Fruit fly (Drosophila melanogaster) whole organism, embryonic: ENCODE results near the gene Drsl2.
A peak's percentile ranks its signal among the peaks of the same experiment; 100 is the strongest.

ENCODE experiments used
- Abd-B ChIP-seq: fragments of 200-800 bp; sonication (Bioruptor generic); optimal IDR thresholded peaks from 2 replicates; lab custom pipeline; 2018; ENCODE audit warnings: missing biosample characterization, mild to moderate bottlenecking, missing genetic modification characterization, moderate library complexity
- Asciz ChIP-seq: fragments of 200-800 bp; sonication (Bioruptor generic); optimal IDR thresholded peaks from 2 replicates; lab custom pipeline; 2017; ENCODE audit warnings: missing biosample characterization, mild to moderate bottlenecking, missing genetic modification characterization, missing genetic modification reagents
- CG10979 ChIP-seq: fragments of 200-800 bp; sonication (Bioruptor generic); optimal IDR thresholded peaks from 2 replicates; lab custom pipeline; 2018; ENCODE audit warnings: missing biosample characterization, mild to moderate bottlenecking, missing genetic modification characterization, moderate library complexity
- CG11456 ChIP-seq: fragments of 200-800 bp; sonication (Bioruptor generic); IDR thresholded peaks from 3 replicates; pipeline ENCODE4 v1.3.6; 2022; ENCODE audit warnings: missing biosample characterization, missing genetic modification characterization
- CG12071 ChIP-seq: fragments of 200-800 bp; sonication (Bioruptor generic); optimal IDR thresholded peaks from 3 replicates; lab custom pipeline; 2018; ENCODE audit warnings: missing biosample characterization, mild to moderate bottlenecking, missing genetic modification characterization
- CG1233 ChIP-seq: fragments of 200-800 bp; sonication (Bioruptor generic); optimal IDR thresholded peaks from 4 replicates; lab custom pipeline; 2018; ENCODE audit warnings: missing biosample characterization, mild to moderate bottlenecking, missing genetic modification characterization
- CG13287 ChIP-seq: fragments of 200-800 bp; sonication (Bioruptor generic); IDR thresholded peaks from 2 replicates; pipeline ENCODE4 v1.3.6; 2022; ENCODE audit warnings: missing biosample characterization, missing genetic modification characterization; ENCODE audit not compliant: partially characterized antibody
- CG14014 ChIP-seq: fragments of 200-800 bp; sonication (Bioruptor generic); IDR thresholded peaks from 2 replicates; pipeline ENCODE4 v1.3.6; 2022; ENCODE audit warnings: missing biosample characterization, missing genetic modification characterization
- CG14667 ChIP-seq: fragments of 200-800 bp; sonication (Bioruptor generic); IDR thresholded peaks from 2 replicates; pipeline ENCODE4 v1.3.6; 2022; ENCODE audit warnings: missing biosample characterization, missing genetic modification characterization
- CG14710 ChIP-seq: fragments of 200-800 bp; sonication (Bioruptor generic); optimal IDR thresholded peaks from 3 replicates; lab custom pipeline; 2019; ENCODE audit warnings: missing biosample characterization, mild to moderate bottlenecking, missing genetic modification characterization, moderate library complexity
- CG1529 ChIP-seq: fragments of 200-800 bp; sonication (Bioruptor generic); optimal IDR thresholded peaks from 3 replicates; lab custom pipeline; 2018; ENCODE audit warnings: missing biosample characterization, missing genetic modification characterization
- CG1602 ChIP-seq: fragments of 200-800 bp; sonication (Bioruptor generic); optimal IDR thresholded peaks from 3 replicates; lab custom pipeline; 2016; ENCODE audit warnings: missing biosample characterization, missing genetic modification characterization
- CG2875 ChIP-seq: fragments of 200-800 bp; sonication (Bioruptor generic); optimal IDR thresholded peaks from 2 replicates; lab custom pipeline; 2017; ENCODE audit warnings: missing biosample characterization, mild to moderate bottlenecking, missing genetic modification characterization, missing genetic modification reagents
- CG4360 ChIP-seq: fragments of 200-800 bp; sonication (Bioruptor generic); IDR thresholded peaks from 2 replicates; pipeline ENCODE4 v1.3.6; 2022; ENCODE audit warnings: missing biosample characterization, missing genetic modification characterization
- CG4820 ChIP-seq: fragments of 200-800 bp; sonication (Bioruptor generic); optimal IDR thresholded peaks from 3 replicates; lab custom pipeline; 2016; ENCODE audit warnings: missing biosample characterization, missing genetic modification characterization
- CG7745 ChIP-seq: fragments of 200-800 bp; sonication (Bioruptor generic); optimal IDR thresholded peaks from 2 replicates; lab custom pipeline; 2018; ENCODE audit warnings: missing biosample characterization, mild to moderate bottlenecking, missing genetic modification characterization, moderate library complexity
- CG7786 ChIP-seq: fragments of 200-800 bp; sonication (Bioruptor generic); optimal IDR thresholded peaks from 2 replicates; lab custom pipeline; 2016; ENCODE audit warnings: missing biosample characterization, missing genetic modification characterization
- CG7928 ChIP-seq: fragments of 200-800 bp; sonication (Bioruptor generic); optimal IDR thresholded peaks from 2 replicates; lab custom pipeline; 2017; ENCODE audit warnings: missing biosample characterization, mild to moderate bottlenecking, missing genetic modification characterization
- CG7987 ChIP-seq: fragments of 200-800 bp; sonication (Bioruptor generic); optimal IDR thresholded peaks from 2 replicates; lab custom pipeline; 2018; ENCODE audit warnings: missing biosample characterization, mild to moderate bottlenecking, missing genetic modification characterization, moderate library complexity
- CG8281 ChIP-seq: fragments of 200-800 bp; sonication (Bioruptor generic); optimal IDR thresholded peaks from 2 replicates; lab custom pipeline; 2018; ENCODE audit warnings: missing biosample characterization, mild to moderate bottlenecking, missing genetic modification characterization, moderate library complexity
- CG8765 ChIP-seq: fragments of 200-800 bp; sonication (Bioruptor generic); IDR thresholded peaks from 2 replicates; pipeline ENCODE4 v1.3.6; 2022; ENCODE audit warnings: missing biosample characterization, missing genetic modification characterization
- CG9215 ChIP-seq: fragments of 200-800 bp; sonication (Bioruptor generic); IDR thresholded peaks from 2 replicates; pipeline ENCODE4 v1.3.6; 2022; ENCODE audit warnings: missing biosample characterization, missing genetic modification characterization
- CG9797 ChIP-seq: fragments of 200-800 bp; sonication (Bioruptor generic); optimal IDR thresholded peaks from 3 replicates; lab custom pipeline; 2018; ENCODE audit warnings: missing biosample characterization, mild to moderate bottlenecking, missing genetic modification characterization
- Camta ChIP-seq: fragments of 200-800 bp; sonication (Bioruptor generic); optimal IDR thresholded peaks from 2 replicates; lab custom pipeline; 2016; ENCODE audit warnings: missing biosample characterization, missing genetic modification characterization
- D19B ChIP-seq: fragments of 200-800 bp; sonication (Bioruptor generic); optimal IDR thresholded peaks from 2 replicates; lab custom pipeline; 2017; ENCODE audit warnings: missing biosample characterization, mild to moderate bottlenecking, missing genetic modification characterization
- Dfd ChIP-seq, 2 experiments: fragments of >200 bp; optimal IDR thresholded peaks; 2 replicates each; lab custom pipeline; 2017; ENCODE audit warnings: missing biosample characterization in 2 of 2, missing genetic modification characterization in 2 of 2
- Fer1 ChIP-seq: fragments of 200-800 bp; sonication (Bioruptor generic); optimal IDR thresholded peaks from 2 replicates; lab custom pipeline; 2017; ENCODE audit warnings: missing biosample characterization, mild to moderate bottlenecking, missing genetic modification characterization
- Jarid2 ChIP-seq: fragments of 200-800 bp; sonication (Bioruptor generic); optimal IDR thresholded peaks from 3 replicates; lab custom pipeline; 2017; ENCODE audit warnings: mild to moderate bottlenecking, missing biosample characterization, missing genetic modification reagents, missing genetic modification characterization
- Max ChIP-seq: fragments of 200-800 bp; sonication (Bioruptor generic); optimal IDR thresholded peaks from 2 replicates; lab custom pipeline; 2016; ENCODE audit warnings: missing biosample characterization, mild to moderate bottlenecking, missing genetic modification characterization
- Mes4 ChIP-seq: fragments of 200-800 bp; sonication (Bioruptor generic); optimal IDR thresholded peaks from 2 replicates; lab custom pipeline; 2016; ENCODE audit warnings: missing biosample characterization, missing genetic modification characterization
- Myb ChIP-seq: fragments of 200-800 bp; sonication (Bioruptor generic); optimal IDR thresholded peaks from 2 replicates; lab custom pipeline; 2016; ENCODE audit warnings: missing biosample characterization, missing genetic modification characterization
- Sry-δ ChIP-seq: fragments of 200-800 bp; sonication (Bioruptor generic); optimal IDR thresholded peaks from 2 replicates; lab custom pipeline; 2016; ENCODE audit warnings: missing biosample characterization, missing genetic modification characterization
- YL-1 ChIP-seq: fragments of 200-800 bp; sonication (Bioruptor generic); optimal IDR thresholded peaks from 3 replicates; lab custom pipeline; 2017; ENCODE audit warnings: missing biosample characterization, mild to moderate bottlenecking, missing genetic modification characterization
- cg ChIP-seq: fragments of 200-800 bp; sonication (Bioruptor generic); optimal IDR thresholded peaks from 3 replicates; lab custom pipeline; 2019; ENCODE audit warnings: missing biosample characterization, mild to moderate bottlenecking, missing genetic modification characterization, moderate library complexity
- danr ChIP-seq: fragments of 200-800 bp; sonication (Bioruptor generic); IDR thresholded peaks from 2 replicates; pipeline ENCODE4 v1.3.6; 2022; ENCODE audit warnings: missing biosample characterization, missing genetic modification characterization
- dysf ChIP-seq: fragments of 200-800 bp; sonication (Bioruptor generic); IDR thresholded peaks from 3 replicates; pipeline ENCODE4 v1.3.6; 2022; ENCODE audit warnings: missing biosample characterization, missing genetic modification characterization
- en ChIP-seq: fragments of 200-800 bp; sonication (Bioruptor generic); optimal IDR thresholded peaks from 2 replicates; lab custom pipeline; 2016; ENCODE audit warnings: missing biosample characterization, missing genetic modification characterization
- eve ChIP-seq, 2 experiments: fragments of >200 bp; optimal IDR thresholded peaks; 2 replicates each; lab custom pipeline; 2017; ENCODE audit warnings: missing biosample characterization in 2 of 2, missing genetic modification characterization in 2 of 2
- fd3F ChIP-seq: fragments of 200-800 bp; sonication (Bioruptor generic); optimal IDR thresholded peaks from 2 replicates; lab custom pipeline; 2018; ENCODE audit warnings: missing biosample characterization, mild to moderate bottlenecking, missing genetic modification characterization, moderate library complexity
- gsb-n ChIP-seq: fragments of 200-800 bp; sonication (Bioruptor generic); optimal IDR thresholded peaks from 3 replicates; lab custom pipeline; 2018; ENCODE audit warnings: missing biosample characterization, mild to moderate bottlenecking, missing genetic modification characterization
- h ChIP-seq: fragments of >200 bp; optimal IDR thresholded peaks from 2 replicates; lab custom pipeline; 2017
- maf-S ChIP-seq: fragments of 200-800 bp; sonication (Bioruptor generic); optimal IDR thresholded peaks from 2 replicates; lab custom pipeline; 2016; ENCODE audit warnings: missing biosample characterization, missing genetic modification characterization
- salm ChIP-seq: fragments of 200-800 bp; sonication (Bioruptor generic); optimal IDR thresholded peaks from 2 replicates; lab custom pipeline; 2018; ENCODE audit warnings: missing biosample characterization, mild to moderate bottlenecking, missing genetic modification characterization
- seq ChIP-seq: fragments of 200-800 bp; sonication (Bioruptor generic); IDR thresholded peaks from 2 replicates; pipeline ENCODE4 v1.3.6; 2022; ENCODE audit warnings: missing biosample characterization, missing genetic modification characterization
- slp2 ChIP-seq: fragments of 200-800 bp; sonication (Bioruptor generic); optimal IDR thresholded peaks from 2 replicates; lab custom pipeline; 2016; ENCODE audit warnings: missing biosample characterization, missing genetic modification characterization
- sqz ChIP-seq: fragments of 200-800 bp; sonication (Bioruptor generic); optimal IDR thresholded peaks from 3 replicates; lab custom pipeline; 2018; ENCODE audit warnings: missing biosample characterization, mild to moderate bottlenecking, missing genetic modification characterization
- sr ChIP-seq: fragments of 200-800 bp; sonication (Bioruptor generic); IDR thresholded peaks from 3 replicates; pipeline ENCODE4 v1.3.6; 2022; ENCODE audit warnings: missing biosample characterization, missing genetic modification characterization
- usp ChIP-seq: fragments of >200 bp; optimal IDR thresholded peaks from 2 replicates; lab custom pipeline; 2017; ENCODE audit warnings: missing biosample characterization, missing genetic modification characterization
- zen ChIP-seq: fragments of 200-800 bp; sonication (Bioruptor generic); optimal IDR thresholded peaks from 3 replicates; lab custom pipeline; 2018; ENCODE audit warnings: missing biosample characterization, mild to moderate bottlenecking, missing genetic modification characterization, moderate library complexity
- zf30C ChIP-seq: fragments of 200-800 bp; sonication (Bioruptor generic); optimal IDR thresholded peaks from 3 replicates; lab custom pipeline; 2018; ENCODE audit warnings: missing biosample characterization, mild to moderate bottlenecking, missing genetic modification characterization

Drsl2 gene

DNA sequence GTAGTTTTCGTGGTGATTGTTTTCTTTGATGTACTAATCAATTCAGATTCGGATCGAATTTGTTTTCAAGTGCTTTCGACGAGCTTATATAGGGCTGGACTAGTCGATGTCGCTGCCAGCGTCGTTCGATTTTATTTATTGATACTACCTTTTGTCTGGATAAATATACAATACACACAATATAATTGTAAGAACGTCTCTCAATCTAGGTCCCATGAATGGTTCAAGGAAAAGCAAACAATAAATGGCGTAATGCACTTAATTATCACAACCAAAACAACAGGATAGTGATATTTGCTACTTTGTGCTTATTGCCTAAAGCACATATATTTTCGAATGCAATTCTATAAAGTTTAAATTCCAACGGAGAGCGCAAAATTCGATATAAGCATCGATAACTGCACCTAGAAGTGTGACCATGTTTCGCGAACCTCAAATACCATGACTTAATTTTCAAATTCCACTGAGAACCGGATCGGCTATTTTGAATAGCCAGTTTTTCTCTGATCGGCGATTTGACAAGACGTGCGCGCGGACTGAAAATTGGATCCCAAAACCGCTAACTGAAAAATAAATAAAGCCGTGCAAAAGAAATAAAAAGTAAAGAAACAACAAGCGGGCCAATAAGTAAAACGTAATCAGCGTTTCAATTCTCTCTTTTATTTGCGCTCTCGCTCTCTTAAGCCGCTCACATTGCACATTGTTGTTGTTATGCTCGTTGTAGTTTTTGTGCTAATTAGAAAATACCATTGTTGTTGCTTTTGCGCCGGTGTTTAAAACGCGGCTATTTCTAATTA lies 22.4 kb downstream of the Drsl2 start, which contains the start of the genes Drsl6 and kst (continued):
- TF ChIP-seq cg, result no peak
- peak; percentile 19 for TF ChIP-seq YL-1 (GFP tag; lab: Kevin White, UChicago)
- no peak for TF ChIP-seq gsb-n (tag; lab: Kevin White, UChicago)
- peak; percentile 29 for TF ChIP-seq maf-S (GFP tag; lab: Kevin White, UChicago)
- TF ChIP-seq CG14710 (tag; lab: Kevin White, UChicago), result peak; percentile 23
- TF ChIP-seq danr (GFP tag; lab: Robert Waterston, UW), result no peak
- TF ChIP-seq CG4360 (GFP tag; lab: Robert Waterston, UW), result peak; percentile 83
- TF ChIP-seq Camta (GFP tag; lab: Kevin White, UChicago), result peak; percentile 43
- TF ChIP-seq salm (tag; lab: Kevin White, UChicago), result no peak
- no peak for TF ChIP-seq CG11456 (GFP tag; lab: Robert Waterston, UW)
- no peak for TF ChIP-seq CG2875 (GFP tag; lab: Kevin White, UChicago)
- TF ChIP-seq CG10979, result no peak
- TF ChIP-seq CG7928, result no peak
- peak; percentile 96 for TF ChIP-seq Myb (GFP tag; lab: Kevin White, UChicago)
- no peak for TF ChIP-seq CG1602 (GFP tag; lab: Kevin White, UChicago)
- TF ChIP-seq Jarid2 (GFP tag; lab: Kevin White, UChicago), result peak; percentile 97
- no peak for TF ChIP-seq Max (GFP tag; lab: Kevin White, UChicago)
- no peak for TF ChIP-seq CG9215 (GFP tag; lab: Robert Waterston, UW)
- TF ChIP-seq fd3F, result no peak
- peak; percentile 56 for TF ChIP-seq zen (tag; lab: Kevin White, UChicago)
- TF ChIP-seq slp2 (GFP tag; lab: Kevin White, UChicago), result no peak
- TF ChIP-seq zf30C (GFP tag; lab: Kevin White, UChicago), result peak; percentile 33
- no peak for TF ChIP-seq seq (GFP tag; lab: Robert Waterston, UW)
- no peak for TF ChIP-seq CG1233 (GFP tag; lab: Kevin White, UChicago)
- no peak for TF ChIP-seq CG8765 (GFP tag; lab: Robert Waterston, UW)
- no peak for TF ChIP-seq Abd-B (GFP tag; lab: Kevin White, UChicago)
- TF ChIP-seq en (GFP tag; lab: Kevin White, UChicago), result no peak
- TF ChIP-seq CG7745, result no peak
- TF ChIP-seq CG14667, result no peak
- peak; percentile 32 for TF ChIP-seq Fer1 (GFP tag; lab: Kevin White, UChicago)
- TF ChIP-seq CG4820, result no peak
- TF ChIP-seq CG8281, result no peak
- TF ChIP-seq Mes4, result no peak
- no peak for TF ChIP-seq usp (GFP tag; lab: Kevin White, UChicago)
- peak; percentile 72 for TF ChIP-seq CG9797 (GFP tag; lab: Kevin White, UChicago)
- no peak for TF ChIP-seq D19B (GFP tag; lab: Kevin White, UChicago)
- peak; percentile 12; the same call in 1 of the 2 replicates for TF ChIP-seq CG14014 (GFP tag; lab: Robert Waterston, UW)
- TF ChIP-seq Asciz (GFP tag; lab: Kevin White, UChicago), result no peak
- TF ChIP-seq CG7987 (GFP tag; lab: Kevin White, UChicago), result peak; percentile 30
- no peak for TF ChIP-seq Dfd (GFP tag; optimal IDR thresholded peaks at IDR 0.05; lab: Kevin White, UChicago)
- TF ChIP-seq eve (GFP tag; optimal IDR thresholded peaks at IDR 0.05; lab: Kevin White, UChicago), result no peak
- peak; percentile 73 for TF ChIP-seq CG13287 (GFP tag; lab: Robert Waterston, UW)
- TF ChIP-seq CG7786 (GFP tag; lab: Kevin White, UChicago), result no peak
- TF ChIP-seq sqz (GFP tag; lab: Kevin White, UChicago), result peak; percentile 6
- no peak; the same call in 2 of the 3 replicates for TF ChIP-seq sr
- TF ChIP-seq Sry-δ (GFP tag; lab: Kevin White, UChicago), result peak; percentile 50
- TF ChIP-seq CG12071 (GFP tag; lab: Kevin White, UChicago), result peak; percentile 1
- TF ChIP-seq CG1529 (GFP tag; lab: Kevin White, UChicago), result no peak
- TF ChIP-seq dysf, result no peak
- no peak for TF ChIP-seq h (lab: Kevin White, UChicago)
